Fruit fly (Drosophila melanogaster): ENCODE data around the gene PIG-T.

DNA sequence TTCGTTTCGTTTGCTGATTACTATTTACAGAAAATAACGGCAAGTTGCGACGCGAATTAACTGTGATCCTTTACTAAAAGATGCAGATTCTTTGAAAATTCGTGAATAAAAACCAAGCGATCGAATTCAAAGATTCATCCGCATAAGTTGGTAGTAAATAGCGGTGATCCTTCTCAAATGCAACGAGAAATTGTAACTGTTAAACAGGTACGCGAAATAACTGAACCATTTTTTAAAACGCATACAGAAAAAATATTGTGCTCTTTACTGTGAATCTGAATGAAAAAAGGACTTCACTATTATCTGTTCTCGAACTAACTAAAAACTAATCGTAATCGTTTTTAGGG is 14.4 kb upstream of the PIG-T start:
- TF ChIP-seq psq (optimal IDR thresholded peaks at IDR 0.05): no peak
- TF ChIP-seq Sin3A (optimal IDR thresholded peaks at IDR 0.05): no peak
- TF ChIP-seq Myc (optimal IDR thresholded peaks at IDR 0.05): no peak
- TF ChIP-seq h (optimal IDR thresholded peaks at IDR 0.05): no peak
- no peak for TF ChIP-seq ttk (optimal IDR thresholded peaks at IDR 0.05)

All from Kc167 (cell line).